Worm (Caenorhabditis elegans) whole organism, L4 larva: ENCODE data around the gene Y41G9A.17.

Experiments
- F10B5.3 ChIP-seq: sonication (generic microtip); optimal IDR thresholded peaks from 2 replicates; lab custom pipeline; 2016; ENCODE audit warnings: mild to moderate bottlenecking, missing genetic modification characterization, missing compliant biosample characterization
- F37D6.2 ChIP-seq: sonication (generic microtip); optimal IDR thresholded peaks from 2 replicates; lab custom pipeline; 2016; ENCODE audit warnings: mild to moderate bottlenecking, missing genetic modification characterization, missing compliant biosample characterization
- R02D3.7 ChIP-seq: fragments of 150-350 bp; sonication (generic microtip); optimal IDR thresholded peaks from 3 replicates; lab custom pipeline; 2014; ENCODE audit warnings: missing biosample characterization, missing genetic modification characterization
- T26A8.4 ChIP-seq: fragments of 200-800 bp; sonication (Bioruptor generic); IDR thresholded peaks from 2 replicates; pipeline ENCODE4 v1.3.6; 2022; ENCODE audit warnings: missing genetic modification characterization, missing compliant biosample characterization
- Y105C5A.15 ChIP-seq: fragments of 200-800 bp; sonication (Bioruptor generic); IDR thresholded peaks from 2 replicates; pipeline ENCODE4 v1.3.6; 2022; ENCODE audit warnings: missing genetic modification characterization, missing compliant biosample characterization
- Y48G9A.11 ChIP-seq: fragments of 200-800 bp; sonication (Bioruptor generic); IDR thresholded peaks from 2 replicates; pipeline ENCODE4 v1.3.6; 2022; ENCODE audit warnings: missing genetic modification reagents, missing genetic modification characterization, missing compliant biosample characterization
- aha-1 ChIP-seq: fragments of 150-350 bp; peaks from one replicate; lab custom pipeline; 2014; ENCODE audit warnings: missing biosample characterization, missing genetic modification characterization
- arid-1 ChIP-seq: fragments of 200-800 bp; sonication (Bioruptor generic); conservative IDR thresholded peaks from 2 replicates; pipeline ENCODE4 v1.3.6; 2022; ENCODE audit warnings: missing genetic modification reagents, missing genetic modification characterization, missing compliant biosample characterization
- ceh-20 ChIP-seq: fragments of 200-800 bp; sonication (Bioruptor generic); IDR thresholded peaks from 2 replicates; pipeline ENCODE4 v1.3.6; 2022; ENCODE audit warnings: missing genetic modification reagents, missing genetic modification characterization, missing compliant biosample characterization
- ceh-62 ChIP-seq: sonication (generic microtip); optimal IDR thresholded peaks from 2 replicates; lab custom pipeline; 2017; ENCODE audit warnings: missing biosample characterization, missing genetic modification characterization
- ces-1 ChIP-seq: fragments of 150-350 bp; sonication (generic microtip); optimal IDR thresholded peaks from 4 replicates; lab custom pipeline; 2014; ENCODE audit warnings: missing biosample characterization, missing genetic modification reagents, missing genetic modification characterization
- daf-19 ChIP-seq: fragments of 200-800 bp; sonication (Bioruptor generic); conservative IDR thresholded peaks from 2 replicates; pipeline ENCODE4 v1.3.6; 2022; ENCODE audit warnings: missing genetic modification characterization, missing compliant biosample characterization
- daf-8 ChIP-seq: fragments of 200-800 bp; sonication (Bioruptor generic); IDR thresholded peaks from 2 replicates; pipeline ENCODE4 v1.3.6; 2022; ENCODE audit warnings: missing genetic modification characterization, missing compliant biosample characterization
- dmd-6 ChIP-seq: fragments of 200-800 bp; sonication (Bioruptor generic); IDR thresholded peaks from 2 replicates; pipeline ENCODE4 v1.3.6; 2022; ENCODE audit warnings: missing genetic modification reagents, missing genetic modification characterization, missing compliant biosample characterization
- duxl-1 ChIP-seq: sonication (generic microtip); optimal IDR thresholded peaks from 2 replicates; lab custom pipeline; 2016; ENCODE audit warnings: mild to moderate bottlenecking, missing genetic modification characterization, moderate library complexity, missing compliant biosample characterization; ENCODE audit not compliant: poor library complexity
- egl-43 ChIP-seq: fragments of 200-800 bp; sonication (Bioruptor generic); IDR thresholded peaks from 2 replicates; pipeline ENCODE4 v1.3.6; 2022; ENCODE audit warnings: missing genetic modification reagents, missing genetic modification characterization, missing compliant biosample characterization
- fkh-10 ChIP-seq: fragments of 150-350 bp; optimal IDR thresholded peaks from 2 replicates; lab custom pipeline; 2014; ENCODE audit warnings: missing biosample characterization, missing genetic modification reagents, missing genetic modification characterization
- fos-1 ChIP-seq: fragments of 150-350 bp; optimal IDR thresholded peaks from 2 replicates; lab custom pipeline; 2014; ENCODE audit warnings: missing biosample characterization, missing genetic modification characterization
- gei-8 ChIP-seq: fragments of 200-800 bp; sonication (Bioruptor generic); optimal IDR thresholded peaks from 2 replicates; lab custom pipeline; 2018; ENCODE audit warnings: mild to moderate bottlenecking, missing genetic modification characterization, missing compliant biosample characterization
- hlh-11 ChIP-seq: fragments of 200-800 bp; sonication (Bioruptor generic); optimal IDR thresholded peaks from 2 replicates; lab custom pipeline; 2018; ENCODE audit warnings: mild to moderate bottlenecking, missing genetic modification characterization, missing compliant biosample characterization
- hmg-1.1 ChIP-seq: fragments of 200-800 bp; sonication (Bioruptor generic); IDR thresholded peaks from 2 replicates; pipeline ENCODE4 v1.3.6; 2022; ENCODE audit warnings: missing genetic modification reagents, missing genetic modification characterization, missing compliant biosample characterization
- jun-1 ChIP-seq: fragments of 150-350 bp; optimal IDR thresholded peaks from 2 replicates; lab custom pipeline; 2014; ENCODE audit warnings: missing biosample characterization, missing genetic modification reagents, missing genetic modification characterization
- lsy-2 ChIP-seq, 2 experiments: fragments of 150-350 bp in 1 of 2; sonication (generic microtip) in 1 of 2; optimal IDR thresholded peaks; 2 replicates each; lab custom pipeline; 2014 to 2017; ENCODE audit warnings: missing biosample characterization in 2 of 2, missing genetic modification characterization in 2 of 2
- mdl-1 ChIP-seq, 2 experiments: fragments of 150-350 bp in 1 of 2; sonication (generic microtip) in 1 of 2; optimal IDR thresholded peaks; 2 replicates each; lab custom pipeline; 2014 to 2017; ENCODE audit warnings: missing biosample characterization in 2 of 2, missing genetic modification characterization in 2 of 2
- mdt-29 ChIP-seq: fragments of 200-800 bp; sonication (Bioruptor generic); IDR thresholded peaks from 2 replicates; pipeline ENCODE4 v1.3.6; 2022; ENCODE audit warnings: missing genetic modification reagents, missing genetic modification characterization, missing compliant biosample characterization
- mep-1 ChIP-seq: fragments of 150-350 bp; sonication (generic microtip); optimal IDR thresholded peaks from 3 replicates; lab custom pipeline; 2014; ENCODE audit warnings: missing biosample characterization, missing genetic modification characterization
- mxl-3 ChIP-seq: fragments of 200-800 bp; sonication (Bioruptor generic); optimal IDR thresholded peaks from 2 replicates; lab custom pipeline; 2018; ENCODE audit warnings: mild to moderate bottlenecking, missing genetic modification characterization, missing compliant biosample characterization
- nhr-10 ChIP-seq: fragments of 150-350 bp; optimal IDR thresholded peaks from 2 replicates; lab custom pipeline; 2014; ENCODE audit warnings: missing biosample characterization, missing genetic modification characterization
- nhr-11 ChIP-seq: fragments of 150-350 bp; optimal IDR thresholded peaks from 2 replicates; lab custom pipeline; 2014; ENCODE audit warnings: missing biosample characterization, missing genetic modification characterization
- nhr-111 ChIP-seq: fragments of 200-800 bp; sonication (Bioruptor generic); optimal IDR thresholded peaks from 2 replicates; lab custom pipeline; 2018; ENCODE audit warnings: mild to moderate bottlenecking, missing genetic modification characterization, missing compliant biosample characterization
- nhr-42 ChIP-seq: fragments of 200-800 bp; sonication (Bioruptor generic); IDR thresholded peaks from 2 replicates; pipeline ENCODE4 v1.3.6; 2022; ENCODE audit warnings: missing genetic modification characterization, missing compliant biosample characterization
- nhr-6 ChIP-seq: fragments of 150-350 bp; optimal IDR thresholded peaks from 2 replicates; lab custom pipeline; 2014; ENCODE audit warnings: missing biosample characterization, missing genetic modification characterization
- nhr-77 ChIP-seq: fragments of 150-350 bp; optimal IDR thresholded peaks from 2 replicates; lab custom pipeline; 2014; ENCODE audit warnings: missing biosample characterization, missing genetic modification characterization
- saeg-2 ChIP-seq: fragments of 200-800 bp; sonication (Bioruptor generic); IDR thresholded peaks from 2 replicates; pipeline ENCODE4 v1.3.6; 2022; ENCODE audit warnings: missing genetic modification reagents, missing genetic modification characterization, missing compliant biosample characterization
- sdz-12 ChIP-seq: fragments of 200-800 bp; sonication (Bioruptor generic); optimal IDR thresholded peaks from 2 replicates; lab custom pipeline; 2018; ENCODE audit warnings: mild to moderate bottlenecking, missing genetic modification characterization, missing compliant biosample characterization
- set-16 ChIP-seq: fragments of 200-800 bp; sonication (Bioruptor generic); IDR thresholded peaks from 2 replicates; pipeline ENCODE4 v1.3.6; 2022; ENCODE audit warnings: missing genetic modification reagents, missing genetic modification characterization, missing compliant biosample characterization
- snpc-1.2 ChIP-seq: fragments of 200-800 bp; sonication (Bioruptor generic); IDR thresholded peaks from 2 replicates; pipeline ENCODE4 v1.3.6; 2022; ENCODE audit warnings: missing genetic modification reagents, missing genetic modification characterization, missing compliant biosample characterization
- spr-3 ChIP-seq: fragments of 200-800 bp; sonication (Bioruptor generic); optimal IDR thresholded peaks from 2 replicates; lab custom pipeline; 2018; ENCODE audit warnings: mild to moderate bottlenecking, missing genetic modification characterization, missing compliant biosample characterization
- unc-130 ChIP-seq: sonication (generic microtip); optimal IDR thresholded peaks from 2 replicates; lab custom pipeline; 2016; ENCODE audit warnings: missing genetic modification reagents, missing genetic modification characterization, missing compliant biosample characterization
- unc-62 ChIP-seq, 3 experiments: fragments of 150-350 bp in 1 of 3; sonication (generic microtip); optimal IDR thresholded peaks in 2 of 3; peaks in 1 of 3; 1 replicate in 1 of 3; 2 replicates in 2 of 3; lab custom pipeline; 2014 to 2017; ENCODE audit warnings: missing biosample characterization in 3 of 3, missing genetic modification characterization in 3 of 3, missing genetic modification reagents in 3 of 3, missing genotype in 1 of 3
- vab-7 ChIP-seq: fragments of 200-800 bp; sonication (Bioruptor generic); IDR thresholded peaks from 2 replicates; pipeline ENCODE4 v1.3.6; 2022; ENCODE audit warnings: missing genetic modification reagents, missing genetic modification characterization, missing compliant biosample characterization
- zag-1 ChIP-seq: fragments of 150-350 bp; optimal IDR thresholded peaks from 2 replicates; lab custom pipeline; 2014; ENCODE audit warnings: missing biosample characterization, missing genetic modification characterization
- zfp-2 ChIP-seq: sonication (generic microtip); optimal IDR thresholded peaks from 2 replicates; lab custom pipeline; 2016; ENCODE audit warnings: mild to moderate bottlenecking, missing genetic modification characterization, missing compliant biosample characterization
- zip-11 ChIP-seq: fragments of 200-800 bp; sonication (Bioruptor generic); IDR thresholded peaks from 2 replicates; pipeline ENCODE4 v1.3.6; 2022; ENCODE audit warnings: missing genetic modification characterization, missing compliant biosample characterization
- ztf-7 ChIP-seq: fragments of 150-350 bp; optimal IDR thresholded peaks from 2 replicates; lab custom pipeline; 2014; ENCODE audit warnings: missing biosample characterization, missing genetic modification characterization

The Y41G9A.17 gene

ce11 chrX:3019996-3020395, 20.4 kb upstream of the Y41G9A.17 start (continued):
- TF ChIP-seq spr-3 (GFP tag; lab: Kevin White, UChicago) (no peak), hlh-11 (tag; lab: Kevin White, UChicago) (peak; percentile 57), T26A8.4 (no peak), nhr-10 (tag; lab: Kevin White, UChicago) (no peak), jun-1 (no peak), ces-1 (GFP tag; lab: Kevin White, UChicago) (no peak), daf-8 (GFP tag; lab: Robert Waterston, UW) (no peak), mep-1 (tag; lab: Kevin White, UChicago) (no peak), unc-62 (GFP tag; optimal IDR thresholded peaks at IDR 0.05 in 1 of 2; lab: Kevin White, UChicago) (peak in 1 of 2 experiments; percentile 88), unc-62 (tag; optimal IDR thresholded peaks at IDR 0.05; lab: Kevin White, UChicago) (no peak), ceh-20 (GFP tag; lab: Robert Waterston, UW) (no peak), mdt-29 (no peak), F10B5.3 (tag; lab: Kevin White, UChicago) (no peak), F37D6.2 (no peak), unc-130 (no peak), dmd-6 (GFP tag; lab: Robert Waterston, UW) (peak; percentile 75), set-16 (GFP tag; lab: Robert Waterston, UW) (no peak), sdz-12 (GFP tag; lab: Kevin White, UChicago) (no peak), zfp-2 (tag; lab: Kevin White, UChicago) (no peak), fos-1 (no peak), daf-19 (no peak), nhr-42 (GFP tag; lab: Robert Waterston, UW) (no peak), mxl-3 (GFP tag; lab: Kevin White, UChicago) (peak; percentile 51), egl-43 (GFP tag; lab: Robert Waterston, UW) (no peak), gei-8 (GFP tag; lab: Kevin White, UChicago) (no peak), snpc-1.2 (no peak), arid-1 (GFP tag; lab: Robert Waterston, UW) (no peak), ceh-62 (tag; lab: Kevin White, UChicago) (no peak), aha-1 (no peak), nhr-11 (no peak), duxl-1 (tag; lab: Kevin White, UChicago) (no peak), mdl-1 (tag; optimal IDR thresholded peaks at IDR 0.05; lab: Kevin White, UChicago) (peak in 1 of 2 experiments; percentile 57), lsy-2 (tag; optimal IDR thresholded peaks at IDR 0.05; lab: Kevin White, UChicago) (peak in 1 of 2 experiments; percentile 7), fkh-10 (GFP tag; lab: Kevin White, UChicago) (no peak), vab-7 (GFP tag; lab: Robert Waterston, UW) (no peak), nhr-77 (tag; lab: Kevin White, UChicago) (no peak), ztf-7 (no peak), hmg-1.1 (GFP tag; lab: Robert Waterston, UW) (no peak), nhr-6 (tag; lab: Kevin White, UChicago) (no peak), saeg-2 (GFP tag; lab: Robert Waterston, UW) (no peak), Y105C5A.15 (GFP tag; lab: Robert Waterston, UW) (no peak), nhr-111 (GFP tag; lab: Kevin White, UChicago) (no peak), Y48G9A.11 (GFP tag; lab: Robert Waterston, UW) (no peak), R02D3.7 (tag; lab: Kevin White, UChicago) (no peak), zip-11 (GFP tag; lab: Robert Waterston, UW) (no peak), zag-1 (tag; lab: Kevin White, UChicago) (no peak)
